Worm (Caenorhabditis elegans) whole organism, L4 larva: ENCODE results near the gene srd-40.

Experiments used
- fos-1 ChIP-seq: fragments of 150-350 bp; optimal IDR thresholded peaks from 2 replicates; lab custom pipeline; 2014; ENCODE audit warnings: missing biosample characterization, missing genetic modification characterization
- nhr-25 ChIP-seq: sonication (generic microtip); optimal IDR thresholded peaks from 2 replicates; lab custom pipeline; 2017; ENCODE audit warnings: missing genetic modification characterization, mild to moderate bottlenecking, missing compliant biosample characterization, antibody characterized with exemption, moderate library complexity, borderline replicate concordance; ENCODE audit not compliant: insufficient read depth
- snpc-4 ChIP-seq: fragments of 150-350 bp; optimal IDR thresholded peaks from 2 replicates; lab custom pipeline; 2014; ENCODE audit warnings: missing biosample characterization, missing genetic modification characterization

ce11 chrX:12347822-12348221, 24.3 kb downstream of the srd-40 start:
- TF ChIP-seq fos-1 (tag; lab: Kevin White, UChicago): no peak
- no peak for TF ChIP-seq snpc-4
- TF ChIP-seq nhr-25 (tag; lab: Kevin White, UChicago): no peak
